Worm (Caenorhabditis elegans) whole organism, L2 larva: ENCODE data around the gene R193.2.

Source experiments
- F13H6.1 ChIP-seq: sonication (generic microtip); optimal IDR thresholded peaks from 2 replicates; lab custom pipeline; 2016; ENCODE audit warnings: missing genetic modification characterization, missing compliant biosample characterization
- ama-1 ChIP-seq: fragments of 150-350 bp; optimal IDR thresholded peaks from 2 replicates; lab custom pipeline; 2018; ENCODE audit warnings: inconsistent platforms
- egl-27 ChIP-seq: sonication (generic microtip); optimal IDR thresholded peaks from 3 replicates; lab custom pipeline; 2017; ENCODE audit warnings: missing biosample characterization, missing genetic modification reagents, missing genetic modification characterization
- elt-3 ChIP-seq: sonication (generic microtip); optimal IDR thresholded peaks from 2 replicates; lab custom pipeline; 2017; ENCODE audit warnings: missing biosample characterization, missing genetic modification characterization
- lsy-2 ChIP-seq, 2 experiments: fragments of 150-350 bp in 1 of 2; sonication (generic microtip) in 1 of 2; optimal IDR thresholded peaks; 2 replicates each; lab custom pipeline; 2014 to 2017; ENCODE audit warnings: missing biosample characterization in 2 of 2, missing genetic modification characterization in 2 of 2
- nhr-10 ChIP-seq: sonication (generic microtip); optimal IDR thresholded peaks from 2 replicates; lab custom pipeline; 2017; ENCODE audit warnings: missing biosample characterization, missing genetic modification characterization
- nhr-25 ChIP-seq: fragments of 150-350 bp; sonication (generic microtip); optimal IDR thresholded peaks from 3 replicates; lab custom pipeline; 2014; ENCODE audit warnings: missing biosample characterization, missing genetic modification characterization
- nhr-77 ChIP-seq: fragments of 150-350 bp; optimal IDR thresholded peaks from 2 replicates; lab custom pipeline; 2014; ENCODE audit warnings: missing biosample characterization, missing genetic modification characterization
- snpc-4 ChIP-seq: fragments of 150-350 bp; optimal IDR thresholded peaks from 2 replicates; lab custom pipeline; 2014; ENCODE audit warnings: missing biosample characterization, missing genetic modification characterization
- zag-1 ChIP-seq: fragments of 150-350 bp; optimal IDR thresholded peaks from 2 replicates; lab custom pipeline; 2014; ENCODE audit warnings: missing biosample characterization, missing genetic modification characterization

DNA sequence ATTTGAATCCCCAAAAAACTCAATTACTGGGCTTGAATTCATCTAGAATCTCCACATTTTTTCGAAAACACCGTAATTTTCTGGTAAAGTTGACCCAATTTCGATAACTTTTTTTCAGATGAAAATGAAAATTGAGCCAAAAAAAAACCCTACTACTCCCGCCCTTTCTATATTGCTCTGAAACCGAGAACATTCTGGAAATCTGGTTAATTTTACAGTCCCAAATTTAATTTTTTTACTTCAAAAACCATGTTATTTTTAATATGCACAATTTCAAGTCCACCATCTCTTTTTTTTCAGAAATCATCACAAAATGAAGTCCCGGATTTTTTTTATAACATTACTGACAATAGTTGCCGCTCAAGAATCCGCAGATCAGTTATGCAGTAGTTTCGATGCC lies 36.8 kb downstream of the R193.2 start, which contains the start of gene C05D9.3:
- TF ChIP-seq ama-1, result no peak
- no peak for TF ChIP-seq zag-1 (tag; lab: Kevin White, UChicago)
- no peak for TF ChIP-seq F13H6.1 (tag; lab: Kevin White, UChicago)
- TF ChIP-seq nhr-77, result no peak
- TF ChIP-seq egl-27, result no peak
- no peak for TF ChIP-seq nhr-25 (tag; lab: Kevin White, UChicago)
- no peak for TF ChIP-seq snpc-4 (tag; lab: Kevin White, UChicago)
- no peak for TF ChIP-seq nhr-10
- TF ChIP-seq lsy-2 (tag; optimal IDR thresholded peaks at IDR 0.05; lab: Kevin White, UChicago), result no peak
- no peak for TF ChIP-seq elt-3
